Worm (Caenorhabditis elegans): ENCODE data around the gene Y17D7C.6.

Y17D7C.6 gene

DNA sequence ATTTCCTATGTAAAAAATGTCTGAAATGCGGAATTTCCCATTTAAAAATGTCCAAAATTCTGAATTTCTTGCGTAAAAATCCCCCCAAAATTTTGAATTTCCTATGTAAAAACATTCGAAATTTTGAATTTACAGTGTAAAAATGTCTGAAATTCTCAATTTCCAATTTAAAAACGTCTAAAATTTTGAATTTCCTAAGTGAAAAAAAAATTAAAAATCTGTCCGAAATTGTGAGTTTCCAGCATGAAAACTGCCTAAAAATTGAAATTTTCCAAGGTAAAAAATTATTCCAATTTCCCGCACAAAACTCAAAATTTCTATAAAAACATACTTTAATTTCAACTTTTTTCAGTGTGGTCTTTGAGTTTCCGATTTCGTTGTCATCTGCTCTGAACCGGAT is 12.3 kb downstream of the Y17D7C.6 start:
- peak; percentile 7 for TF ChIP-seq unc-86 (tag; optimal IDR thresholded peaks at IDR 0.05)
- no peak for TF ChIP-seq hlh-30 (tag; optimal IDR thresholded peaks at IDR 0.05; ENCODE audit: insufficient read depth)

DNA sequence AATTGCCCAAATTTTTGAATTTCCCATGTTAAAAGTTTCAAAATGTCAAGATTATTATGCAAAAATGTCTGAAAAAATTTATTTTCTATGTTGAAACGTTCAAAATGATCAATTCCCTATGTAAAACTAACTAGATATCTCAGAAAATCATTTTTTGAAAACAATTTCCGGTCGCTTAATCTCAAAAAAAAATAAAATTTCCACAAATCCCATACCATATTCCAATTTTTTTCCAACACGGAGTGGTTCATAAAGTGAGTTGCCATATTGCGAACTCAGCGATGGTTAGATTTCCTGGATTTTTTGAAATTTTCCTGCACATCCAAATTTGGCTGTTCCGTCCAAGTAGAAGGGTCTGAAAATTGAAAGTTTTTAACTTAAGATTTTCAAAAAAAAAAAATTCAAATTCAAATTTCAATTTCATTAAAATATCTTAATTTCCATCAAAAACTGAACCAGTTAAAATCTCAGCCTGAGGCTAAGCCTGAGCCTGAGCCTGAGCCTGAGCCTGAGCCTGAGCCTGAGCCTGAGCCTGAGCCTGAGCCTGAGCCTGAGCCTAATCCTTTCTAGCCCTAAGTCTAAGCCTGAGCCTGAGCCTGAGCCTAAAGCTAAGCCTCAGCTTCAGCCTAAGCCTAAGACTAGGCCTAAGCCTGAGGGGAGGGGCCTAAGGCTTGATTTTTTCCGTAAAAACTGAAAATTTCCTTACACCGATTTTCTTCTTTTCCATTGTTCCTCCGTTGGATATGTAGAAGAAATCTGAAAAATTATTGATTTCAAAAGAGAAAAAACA is 13.1 kb downstream of the Y17D7C.6 start:
- TF ChIP-seq ref-2 (tag; optimal IDR thresholded peaks at IDR 0.05) (no peak), K09A11.1 (tag; optimal IDR thresholded peaks at IDR 0.05; ENCODE audit: insufficient read depth) (no peak), unc-86 (tag; optimal IDR thresholded peaks at IDR 0.05) (no peak), nhr-232 (tag; optimal IDR thresholded peaks at IDR 0.05) (no peak), ceh-48 (tag; optimal IDR thresholded peaks at IDR 0.05) (no peak), odd-2 (tag; optimal IDR thresholded peaks at IDR 0.05) (peak; percentile 35), sdc-2 (tag; optimal IDR thresholded peaks at IDR 0.05) (no peak), ceh-9 (tag; optimal IDR thresholded peaks at IDR 0.05) (peak; percentile 37), dve-1 (tag; optimal IDR thresholded peaks at IDR 0.05) (peak; percentile 88), zip-5 (tag; optimal IDR thresholded peaks at IDR 0.05) (no peak), sox-2 (GFP tag; IDR thresholded peaks at IDR 0.05) (no peak), ceh-34 (tag; optimal IDR thresholded peaks at IDR 0.05) (no peak), pag-3 (tag; optimal IDR thresholded peaks at IDR 0.05; ENCODE audit: borderline replicate concordance) (no peak), C38D4.7 (GFP tag; optimal IDR thresholded peaks at IDR 0.05) (no peak), ceh-45 (GFP tag; IDR thresholded peaks at IDR 0.05) (no peak), Y22D7AL.16 (tag; optimal IDR thresholded peaks at IDR 0.05) (no peak), ceh-31 (tag; optimal IDR thresholded peaks at IDR 0.05) (no peak), T23F11.4 (GFP tag; optimal IDR thresholded peaks at IDR 0.05) (no peak), ztf-16 (tag; optimal IDR thresholded peaks at IDR 0.05) (no peak)

DNA sequence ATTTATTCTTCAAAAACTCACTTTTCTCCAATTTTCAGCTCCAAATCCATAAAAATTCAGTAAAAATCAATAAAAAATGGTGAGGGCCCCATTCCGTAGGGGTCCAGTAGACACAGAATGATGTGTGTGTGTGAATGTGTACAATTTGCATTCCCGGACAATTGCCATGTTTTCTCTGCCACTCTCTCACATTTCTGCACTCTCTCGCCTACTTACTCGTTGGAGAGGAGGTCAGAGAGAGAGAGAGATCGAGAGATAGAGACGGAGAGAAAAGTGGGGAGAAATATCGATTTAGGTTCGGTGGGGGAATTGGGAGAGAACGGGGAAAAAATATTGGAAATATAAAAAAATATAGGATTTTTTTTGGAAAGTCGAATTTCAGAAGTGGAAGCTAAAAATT is 14.0 kb downstream of the Y17D7C.6 start:
- TF ChIP-seq fkh-10 (GFP tag; optimal IDR thresholded peaks at IDR 0.05), result no peak
- no peak for TF ChIP-seq pha-4 (tag; optimal IDR thresholded peaks at IDR 0.05)
- TF ChIP-seq ceh-24 (tag; optimal IDR thresholded peaks at IDR 0.05), result no peak
- peak; percentile 62 for TF ChIP-seq ets-4 (tag; optimal IDR thresholded peaks at IDR 0.05)
- peak; percentile 65 for TF ChIP-seq pqm-1 (tag; optimal IDR thresholded peaks at IDR 0.05)
- TF ChIP-seq dve-1 (tag; optimal IDR thresholded peaks at IDR 0.05), result peak; percentile 52
- TF ChIP-seq ceh-9 (tag; optimal IDR thresholded peaks at IDR 0.05), result no peak
- TF ChIP-seq mec-3 (tag; optimal IDR thresholded peaks at IDR 0.05; ENCODE audit: borderline replicate concordance), result no peak
- no peak for TF ChIP-seq zip-5 (tag; optimal IDR thresholded peaks at IDR 0.05)
- TF ChIP-seq K02D7.2 (tag; optimal IDR thresholded peaks at IDR 0.05), result no peak
- TF ChIP-seq gmeb-2 (tag; optimal IDR thresholded peaks at IDR 0.05), result no peak
- TF ChIP-seq ceh-45 (GFP tag; IDR thresholded peaks at IDR 0.05), result no peak
- peak; percentile 92 for TF ChIP-seq ceh-30 (tag; optimal IDR thresholded peaks at IDR 0.05)
- TF ChIP-seq tbx-2 (tag; optimal IDR thresholded peaks at IDR 0.05), result peak; percentile 90
- peak; percentile 58 for TF ChIP-seq F13H6.1 (tag; optimal IDR thresholded peaks at IDR 0.05)
- no peak for TF ChIP-seq K09A11.1 (tag; optimal IDR thresholded peaks at IDR 0.05; ENCODE audit: insufficient read depth)
- TF ChIP-seq ceh-2 (tag; optimal IDR thresholded peaks at IDR 0.05), result peak; percentile 7
- peak; percentile 85 for TF ChIP-seq ceh-19 (GFP tag; optimal IDR thresholded peaks at IDR 0.05)
- no peak for TF ChIP-seq npax-4 (tag; optimal IDR thresholded peaks at IDR 0.05)
- TF ChIP-seq ceh-34 (tag; optimal IDR thresholded peaks at IDR 0.05), result peak; percentile 50
- TF ChIP-seq hlh-13 (GFP tag; optimal IDR thresholded peaks at IDR 0.05), result no peak
- TF ChIP-seq nhr-232 (tag; optimal IDR thresholded peaks at IDR 0.05), result no peak
- no peak for TF ChIP-seq hlh-6 (tag; optimal IDR thresholded peaks at IDR 0.05)
- TF ChIP-seq ceh-31 (tag; optimal IDR thresholded peaks at IDR 0.05), result peak; percentile 97
- peak; percentile 26 for TF ChIP-seq ztf-16 (tag; optimal IDR thresholded peaks at IDR 0.05)
- TF ChIP-seq Y22D7AL.16 (tag; optimal IDR thresholded peaks at IDR 0.05), result no peak
- no peak for TF ChIP-seq hlh-8 (tag; optimal IDR thresholded peaks at IDR 0.05)
- peak; percentile 92 for TF ChIP-seq unc-55 (GFP tag; optimal IDR thresholded peaks at IDR 0.05)
- peak; percentile 49 for TF ChIP-seq C08G9.2 (tag; optimal IDR thresholded peaks at IDR 0.05)
- TF ChIP-seq elt-4 (tag; optimal IDR thresholded peaks at IDR 0.05), result no peak
- TF ChIP-seq fkh-6 (tag; optimal IDR thresholded peaks at IDR 0.05), result peak; percentile 18
- peak; percentile 97 for TF ChIP-seq nfya-1 (tag; optimal IDR thresholded peaks at IDR 0.05)
- TF ChIP-seq dmd-4 (tag; optimal IDR thresholded peaks at IDR 0.05; ENCODE audit: borderline replicate concordance), result peak; percentile 35
- no peak for TF ChIP-seq madf-2 (tag; optimal IDR thresholded peaks at IDR 0.05)
- no peak for TF ChIP-seq nhr-11 (tag; optimal IDR thresholded peaks at IDR 0.05)
- no peak for TF ChIP-seq che-1 (tag; optimal IDR thresholded peaks at IDR 0.05)
- TF ChIP-seq sdc-2 (tag; optimal IDR thresholded peaks at IDR 0.05), result peak; percentile 61

All from whole organism, late embryonic.